Fruit fly (Drosophila melanogaster) whole organism, embryonic: ENCODE data around the gene CG14646.

Source experiments
- CG1024 ChIP-seq: fragments of 200-800 bp; sonication (Bioruptor generic); IDR thresholded peaks from 2 replicates; pipeline ENCODE4 v1.3.6; 2022; ENCODE audit warnings: missing biosample characterization, missing genetic modification characterization
- CG12071 ChIP-seq: fragments of 200-800 bp; sonication (Bioruptor generic); optimal IDR thresholded peaks from 3 replicates; lab custom pipeline; 2018; ENCODE audit warnings: missing biosample characterization, mild to moderate bottlenecking, missing genetic modification characterization
- CG12219 ChIP-seq: fragments of 200-800 bp; sonication (Bioruptor generic); optimal IDR thresholded peaks from 3 replicates; lab custom pipeline; 2018; ENCODE audit warnings: missing biosample characterization, mild to moderate bottlenecking, missing genetic modification characterization
- CG14441 ChIP-seq: fragments of 200-800 bp; sonication (Bioruptor generic); IDR thresholded peaks from 2 replicates; pipeline ENCODE4 v1.3.6; 2022; ENCODE audit warnings: missing biosample characterization, missing genetic modification characterization
- CG15479 ChIP-seq: fragments of 200-800 bp; sonication (Bioruptor generic); optimal IDR thresholded peaks from 3 replicates; lab custom pipeline; 2019; ENCODE audit warnings: missing biosample characterization, mild to moderate bottlenecking, missing genetic modification characterization, moderate library complexity
- CG1603 ChIP-seq: fragments of 200-800 bp; sonication (Bioruptor generic); optimal IDR thresholded peaks from 2 replicates; lab custom pipeline; 2019; ENCODE audit warnings: missing biosample characterization, mild to moderate bottlenecking, missing genetic modification characterization, moderate library complexity
- CG18011 ChIP-seq: fragments of 200-800 bp; sonication (Bioruptor generic); optimal IDR thresholded peaks from 2 replicates; lab custom pipeline; 2017; ENCODE audit warnings: missing biosample characterization, missing genetic modification characterization, mild to moderate bottlenecking, moderate library complexity, missing genotype
- CG18262 ChIP-seq: fragments of 200-800 bp; optimal IDR thresholded peaks from 3 replicates; lab custom pipeline; 2019; ENCODE audit warnings: missing biosample characterization, mild to moderate bottlenecking, missing genetic modification characterization, moderate library complexity
- CG2199 ChIP-seq: fragments of 200-800 bp; sonication (Bioruptor generic); IDR thresholded peaks from 3 replicates; pipeline ENCODE4 v1.3.6; 2022; ENCODE audit warnings: missing biosample characterization, missing genetic modification characterization
- CG2712 ChIP-seq: fragments of 200-800 bp; optimal IDR thresholded peaks from 3 replicates; lab custom pipeline; 2019; ENCODE audit warnings: missing biosample characterization, mild to moderate bottlenecking, missing genetic modification characterization, moderate library complexity
- CG43689 ChIP-seq: fragments of 200-800 bp; sonication (Bioruptor generic); IDR thresholded peaks from 2 replicates; pipeline ENCODE4 v1.3.6; 2022; ENCODE audit warnings: missing biosample characterization, missing genetic modification characterization
- CG5180 ChIP-seq: fragments of 200-800 bp; sonication (Bioruptor generic); optimal IDR thresholded peaks from 3 replicates; lab custom pipeline; 2017; ENCODE audit warnings: missing biosample characterization, missing genetic modification characterization, mild to moderate bottlenecking, moderate library complexity, missing genetic modification reagents
- CG6175 ChIP-seq: fragments of 200-800 bp; sonication (Bioruptor generic); IDR thresholded peaks from 3 replicates; pipeline ENCODE4 v1.3.6; 2022; ENCODE audit warnings: missing biosample characterization, missing genetic modification characterization
- CTCF ChIP-seq: fragments of 200-800 bp; sonication (Bioruptor generic); optimal IDR thresholded peaks from 2 replicates; lab custom pipeline; 2017; ENCODE audit warnings: missing biosample characterization, mild to moderate bottlenecking, missing genetic modification characterization, moderate library complexity
- Dbx ChIP-seq: fragments of 200-800 bp; sonication (Bioruptor generic); IDR thresholded peaks from 3 replicates; pipeline ENCODE4 v1.3.6; 2022; ENCODE audit warnings: missing biosample characterization, missing genetic modification characterization
- E2f2 ChIP-seq: fragments of 200-800 bp; sonication (Bioruptor generic); IDR thresholded peaks from 2 replicates; pipeline ENCODE4 v1.3.6; 2022; ENCODE audit warnings: missing biosample characterization, missing genetic modification characterization
- Ets65A ChIP-seq: fragments of 200-800 bp; sonication (Bioruptor generic); peaks from one replicate; lab custom pipeline; 2016; ENCODE audit warnings: missing biosample characterization, missing genetic modification characterization
- HmgD ChIP-seq: fragments of 200-800 bp; sonication (Bioruptor generic); optimal IDR thresholded peaks from 3 replicates; lab custom pipeline; 2016; ENCODE audit warnings: missing biosample characterization, missing genetic modification characterization
- Hr51 ChIP-seq, 2 experiments: fragments of 200-800 bp; sonication (Bioruptor generic); optimal IDR thresholded peaks; 2 replicates in 1 of 2; 3 replicates in 1 of 2; lab custom pipeline; 2016 to 2018; ENCODE audit warnings: missing biosample characterization in 2 of 2, missing genetic modification characterization in 2 of 2, mild to moderate bottlenecking in 1 of 2, moderate library complexity in 1 of 2
- Hr78 ChIP-seq, 2 experiments: fragments of 200-800 bp in 1 of 2; fragments of >200 bp in 1 of 2; sonication (Bioruptor generic) in 1 of 2; optimal IDR thresholded peaks; 2 replicates each; lab custom pipeline; 2017 to 2019; ENCODE audit warnings: missing biosample characterization in 2 of 2, missing genetic modification characterization in 2 of 2, mild to moderate bottlenecking in 1 of 2, moderate library complexity in 1 of 2
- MBD-R2 ChIP-seq: fragments of 200-800 bp; sonication (Bioruptor generic); IDR thresholded peaks from 2 replicates; pipeline ENCODE4 v1.3.6; 2022; ENCODE audit warnings: missing biosample characterization, missing genetic modification characterization
- MESR4 ChIP-seq: fragments of 200-800 bp; sonication (Bioruptor generic); optimal IDR thresholded peaks from 2 replicates; lab custom pipeline; 2018; ENCODE audit warnings: missing biosample characterization, mild to moderate bottlenecking, missing genetic modification characterization, moderate library complexity
- Max ChIP-seq: fragments of 200-800 bp; sonication (Bioruptor generic); optimal IDR thresholded peaks from 2 replicates; lab custom pipeline; 2016; ENCODE audit warnings: missing biosample characterization, mild to moderate bottlenecking, missing genetic modification characterization
- Med ChIP-seq: fragments of 200-800 bp; sonication (Bioruptor generic); peaks from one replicate; lab custom pipeline; 2016; ENCODE audit warnings: missing biosample characterization, missing genetic modification characterization, mild to moderate bottlenecking, inconsistent platforms, moderate library complexity
- Pdp1 ChIP-seq, 2 experiments: fragments of 200-800 bp; sonication (Bioruptor generic); optimal IDR thresholded peaks; 3 replicates each; lab custom pipeline; 2016; ENCODE audit warnings: missing biosample characterization in 2 of 2, missing genetic modification characterization in 2 of 2, mild to moderate bottlenecking in 1 of 2, moderate library complexity in 1 of 2
- Rfx ChIP-seq: fragments of 200-800 bp; sonication (Bioruptor generic); IDR thresholded peaks from 2 replicates; pipeline ENCODE4 v1.3.6; 2022; ENCODE audit warnings: missing biosample characterization, missing genetic modification characterization
- aop ChIP-seq: fragments of 200-800 bp; sonication (Bioruptor generic); IDR thresholded peaks from 2 replicates; pipeline ENCODE4 v1.3.6; 2022; ENCODE audit warnings: missing biosample characterization, missing genetic modification characterization
- az2 ChIP-seq: fragments of 200-800 bp; sonication (Bioruptor generic); optimal IDR thresholded peaks from 3 replicates; lab custom pipeline; 2016; ENCODE audit warnings: missing biosample characterization, missing genetic modification characterization
- bab2 ChIP-seq: fragments of 200-800 bp; sonication (Bioruptor generic); optimal IDR thresholded peaks from 2 replicates; lab custom pipeline; 2016; ENCODE audit warnings: missing biosample characterization, missing genetic modification characterization
- cad ChIP-seq: fragments of >200 bp; optimal IDR thresholded peaks from 2 replicates; lab custom pipeline; 2017; ENCODE audit warnings: missing biosample characterization, missing genetic modification characterization
- chm ChIP-seq: fragments of 200-800 bp; sonication (Bioruptor generic); IDR thresholded peaks from 2 replicates; pipeline ENCODE4 v1.3.6; 2022; ENCODE audit warnings: missing biosample characterization, missing genetic modification characterization
- ci ChIP-seq: fragments of 200-800 bp; sonication (Bioruptor generic); IDR thresholded peaks from 3 replicates; pipeline ENCODE4 v1.3.6; 2022; ENCODE audit warnings: missing biosample characterization, missing genetic modification characterization
- danr ChIP-seq: fragments of 200-800 bp; sonication (Bioruptor generic); IDR thresholded peaks from 2 replicates; pipeline ENCODE4 v1.3.6; 2022; ENCODE audit warnings: missing biosample characterization, missing genetic modification characterization
- ewg ChIP-seq: fragments of 200-800 bp; sonication (Bioruptor generic); optimal IDR thresholded peaks from 3 replicates; lab custom pipeline; 2017; ENCODE audit warnings: mild to moderate bottlenecking, missing biosample characterization, missing genetic modification reagents, missing genetic modification characterization
- gfzf ChIP-seq: fragments of 200-800 bp; sonication (Bioruptor generic); optimal IDR thresholded peaks from 2 replicates; lab custom pipeline; 2016; ENCODE audit warnings: missing biosample characterization, mild to moderate bottlenecking, missing genetic modification characterization, moderate library complexity
- grau ChIP-seq: fragments of 200-800 bp; optimal IDR thresholded peaks from 3 replicates; lab custom pipeline; 2019; ENCODE audit warnings: missing biosample characterization, mild to moderate bottlenecking, missing genetic modification characterization, moderate library complexity
- h ChIP-seq: fragments of >200 bp; optimal IDR thresholded peaks from 2 replicates; lab custom pipeline; 2017
- inv ChIP-seq: fragments of 200-800 bp; sonication (Bioruptor generic); IDR thresholded peaks from 2 replicates; pipeline ENCODE4 v1.3.6; 2022; ENCODE audit warnings: missing biosample characterization, missing genetic modification characterization; ENCODE audit not compliant: partially characterized antibody
- jing ChIP-seq: fragments of 200-800 bp; sonication (Bioruptor generic); optimal IDR thresholded peaks from 2 replicates; lab custom pipeline; 2018; ENCODE audit warnings: missing biosample characterization, mild to moderate bottlenecking, missing genetic modification characterization
- jumu ChIP-seq: fragments of 200-800 bp; sonication (Bioruptor generic); optimal IDR thresholded peaks from 3 replicates; lab custom pipeline; 2016; ENCODE audit warnings: missing biosample characterization, missing genetic modification characterization
- maf-S ChIP-seq: fragments of 200-800 bp; sonication (Bioruptor generic); optimal IDR thresholded peaks from 2 replicates; lab custom pipeline; 2016; ENCODE audit warnings: missing biosample characterization, missing genetic modification characterization
- mld ChIP-seq: fragments of 200-800 bp; sonication (Bioruptor generic); IDR thresholded peaks from 3 replicates; pipeline ENCODE4 v1.3.6; 2022; ENCODE audit warnings: missing biosample characterization, missing genetic modification characterization; ENCODE audit not compliant: partially characterized antibody
- nerfin-2 ChIP-seq: fragments of 200-800 bp; sonication (Bioruptor generic); IDR thresholded peaks from 2 replicates; pipeline ENCODE4 v1.3.6; 2022; ENCODE audit warnings: missing biosample characterization, missing genetic modification characterization; ENCODE audit not compliant: partially characterized antibody
- phol ChIP-seq: fragments of 200-800 bp; sonication (Bioruptor generic); optimal IDR thresholded peaks from 3 replicates; lab custom pipeline; 2018; ENCODE audit warnings: missing biosample characterization, mild to moderate bottlenecking, missing genetic modification characterization, moderate library complexity
- salm ChIP-seq: fragments of 200-800 bp; sonication (Bioruptor generic); optimal IDR thresholded peaks from 2 replicates; lab custom pipeline; 2018; ENCODE audit warnings: missing biosample characterization, mild to moderate bottlenecking, missing genetic modification characterization
- sug ChIP-seq: fragments of 200-800 bp; optimal IDR thresholded peaks from 2 replicates; lab custom pipeline; 2019; ENCODE audit warnings: missing biosample characterization, mild to moderate bottlenecking, missing genetic modification characterization, moderate library complexity
- tup ChIP-seq: fragments of 200-800 bp; sonication (Bioruptor generic); optimal IDR thresholded peaks from 2 replicates; lab custom pipeline; 2016; ENCODE audit warnings: missing biosample characterization, mild to moderate bottlenecking, missing genetic modification characterization, moderate library complexity
- wek ChIP-seq: fragments of 200-800 bp; sonication (Bioruptor generic); optimal IDR thresholded peaks from 3 replicates; lab custom pipeline; 2018; ENCODE audit warnings: missing biosample characterization, mild to moderate bottlenecking, missing genetic modification characterization, moderate library complexity

The CG14646 gene

DNA sequence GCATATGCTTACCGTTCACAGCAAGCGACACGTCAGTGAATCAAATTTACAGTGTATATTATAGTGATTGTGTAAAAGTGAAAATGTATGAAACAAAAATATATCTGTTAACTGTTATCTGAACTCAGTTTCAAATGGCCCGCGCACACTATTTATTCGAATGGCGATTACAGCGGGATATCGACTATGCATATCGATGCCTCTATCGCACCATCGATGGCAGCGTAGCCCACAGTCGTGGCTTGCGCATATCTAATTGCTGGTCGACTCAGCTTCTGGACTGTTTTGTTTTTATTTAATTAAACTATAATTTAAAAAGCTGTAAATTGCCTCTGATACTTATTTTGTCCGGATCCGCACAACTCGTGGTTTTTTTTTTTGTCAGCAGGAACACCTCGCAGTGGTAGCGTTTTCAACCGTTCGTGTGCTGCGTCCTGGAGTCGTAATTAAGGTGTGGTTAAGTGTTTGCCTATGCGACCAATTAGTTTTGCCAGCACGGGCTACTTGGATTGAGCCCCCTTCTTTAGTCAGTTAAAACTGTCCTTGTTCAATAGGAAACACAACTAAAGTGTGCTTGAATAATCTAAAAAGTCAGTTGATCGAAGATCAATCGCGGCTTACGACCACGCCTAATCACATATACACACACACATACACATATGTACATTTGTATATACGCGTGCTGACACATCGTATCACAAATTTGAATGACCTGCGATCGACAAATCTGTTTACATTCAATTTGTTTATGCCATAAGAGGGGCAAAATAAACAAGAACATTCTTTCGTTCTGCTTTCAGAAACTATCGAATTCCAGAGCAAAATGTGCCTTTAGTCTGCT is 8.9 kb upstream of the CG14646 start, which contains the start of gene Cont (continued):
- TF ChIP-seq salm (tag; lab: Kevin White, UChicago) (no peak), gfzf (GFP tag; lab: Kevin White, UChicago) (peak; percentile 9), Hr51 (GFP tag; optimal IDR thresholded peaks at IDR 0.05; lab: Kevin White, UChicago) (peak in 1 of 2 experiments; percentile 38), phol (peak; percentile 68), tup (GFP tag; lab: Kevin White, UChicago) (peak; percentile 31), Pdp1 (GFP tag; optimal IDR thresholded peaks at IDR 0.05; lab: Kevin White, UChicago) (peak in 1 of 2 experiments; percentile 14), maf-S (GFP tag; lab: Kevin White, UChicago) (no peak), Dbx (GFP tag; lab: Robert Waterston, UW) (peak; percentile 60; the same call in 1 of the 3 replicates), inv (peak; percentile 85), CG18262 (tag; lab: Kevin White, UChicago) (no peak), CG15479 (peak; percentile 12), CG12219 (no peak), CG2199 (GFP tag; lab: Robert Waterston, UW) (0 out of 3 replicates have a peak, but pooled peaks have one; percentile 67), MBD-R2 (GFP tag; lab: Robert Waterston, UW) (peak; percentile 53; the same call in 1 of the 2 replicates), ewg (GFP tag; lab: Kevin White, UChicago) (peak; percentile 6), CG18011 (GFP tag; lab: Kevin White, UChicago) (no peak)

DNA sequence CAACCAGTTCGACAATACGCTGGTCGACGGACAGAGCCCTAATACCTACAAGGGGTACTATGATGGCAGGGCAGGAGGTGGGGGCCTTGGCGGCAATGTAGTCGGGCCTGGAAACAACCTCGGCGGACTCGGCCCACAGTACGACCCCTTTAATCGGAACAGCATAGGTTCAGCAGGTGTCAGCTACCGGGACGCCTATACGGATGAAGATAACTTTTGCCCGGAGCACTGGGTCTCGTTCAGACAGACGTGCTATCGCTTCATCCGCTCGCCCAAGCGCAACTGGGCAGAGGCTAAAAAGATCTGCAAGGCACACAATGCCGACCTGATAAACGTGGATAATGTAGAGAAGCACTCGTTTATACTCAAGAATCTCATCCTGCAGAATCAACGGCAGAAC is 8.0 kb upstream of the CG14646 start:
- TF ChIP-seq az2 (GFP tag; lab: Kevin White, UChicago) = no peak
- TF ChIP-seq bab2 (GFP tag; lab: Kevin White, UChicago) = no peak
- no peak for TF ChIP-seq CG1603 (tag; lab: Kevin White, UChicago)
- no peak for TF ChIP-seq E2f2
- TF ChIP-seq CG14441 (GFP tag; lab: Robert Waterston, UW) = no peak
- TF ChIP-seq grau (tag; lab: Kevin White, UChicago) = no peak
- no peak for TF ChIP-seq MESR4 (GFP tag; lab: Kevin White, UChicago)
- no peak for TF ChIP-seq jumu (GFP tag; lab: Kevin White, UChicago)
- TF ChIP-seq Med = peak; percentile 39
- 0 out of 2 replicates have a peak, but pooled peaks have one; percentile 9 for TF ChIP-seq CG1024 (GFP tag; lab: Robert Waterston, UW)
- TF ChIP-seq, all 482 proteins: peak for 2

DNA sequence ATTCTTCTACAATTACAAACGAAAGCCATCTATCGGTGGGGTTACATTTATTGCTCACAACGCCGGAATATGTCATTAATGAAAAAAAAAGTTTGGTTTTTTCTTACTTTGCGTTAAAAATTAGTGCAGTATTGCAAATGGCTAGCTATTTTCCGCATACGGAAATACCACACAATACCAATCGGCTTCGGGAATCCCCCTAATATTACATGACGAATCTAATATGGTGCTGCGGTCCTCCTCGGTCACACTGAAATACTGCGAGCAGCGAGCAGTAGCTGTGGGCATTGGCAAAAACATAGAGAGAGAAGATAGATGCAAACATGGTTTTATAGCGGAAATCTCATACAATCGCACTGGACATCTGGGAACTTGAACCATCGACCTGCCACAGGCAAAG is 2.7 kb upstream of the CG14646 start, which contains the start of gene tub:
Gene tub, plus strand, starts transcription at position 253 of the 400 bp plus-strand sequence.
- TF ChIP-seq Ets65A (no peak), ci (no peak), wek (GFP tag; lab: Kevin White, UChicago) (peak; percentile 98), HmgD (GFP tag; lab: Kevin White, UChicago) (peak; percentile 67), CTCF (GFP tag; lab: Kevin White, UChicago) (peak; percentile 84), danr (GFP tag; lab: Robert Waterston, UW) (no peak), CG5180 (GFP tag; lab: Kevin White, UChicago) (no peak), cad (GFP tag; lab: Kevin White, UChicago) (no peak), nerfin-2 (GFP tag; lab: Robert Waterston, UW) (no peak), mld (GFP tag; lab: Robert Waterston, UW) (no peak), CG43689 (GFP tag; lab: Robert Waterston, UW) (no peak), sug (tag; lab: Kevin White, UChicago) (peak; percentile 53), CG15479 (no peak), Rfx (peak; percentile 66), CG2712 (tag; lab: Kevin White, UChicago) (peak; percentile 56), CG6175 (GFP tag; lab: Robert Waterston, UW) (no peak), CG12071 (GFP tag; lab: Kevin White, UChicago) (no peak), h (lab: Kevin White, UChicago) (no peak), jing (GFP tag; lab: Kevin White, UChicago) (no peak), Max (GFP tag; lab: Kevin White, UChicago) (peak; percentile 8), Hr78 (GFP tag; optimal IDR thresholded peaks at IDR 0.05; lab: Kevin White, UChicago) (no peak), aop (GFP tag; lab: Robert Waterston, UW) (no peak), chm (GFP tag; lab: Robert Waterston, UW) (no peak)
